Worm (Caenorhabditis elegans) whole organism, L3 larva: ENCODE measurements around the gene ccpp-6.

Source experiments
- ZK546.5 ChIP-seq: sonication (generic microtip); optimal IDR thresholded peaks from 2 replicates; lab custom pipeline; 2017; ENCODE audit warnings: missing biosample characterization, missing genetic modification characterization
- egl-27 ChIP-seq: sonication (generic microtip); optimal IDR thresholded peaks from 4 replicates; lab custom pipeline; 2017; ENCODE audit warnings: missing biosample characterization, missing genetic modification reagents, missing genetic modification characterization
- jun-1 ChIP-seq: fragments of 150-350 bp; optimal IDR thresholded peaks from 2 replicates; lab custom pipeline; 2014; ENCODE audit warnings: missing biosample characterization, missing genetic modification reagents, missing genetic modification characterization
- nhr-77 ChIP-seq: fragments of 150-350 bp; optimal IDR thresholded peaks from 2 replicates; lab custom pipeline; 2014; ENCODE audit warnings: missing biosample characterization, missing genetic modification characterization
- pqm-1 ChIP-seq: fragments of 150-350 bp; optimal IDR thresholded peaks from 2 replicates; lab custom pipeline; 2017; ENCODE audit warnings: missing biosample characterization, missing genetic modification characterization, inconsistent platforms
- unc-62 ChIP-seq: fragments of 150-350 bp; sonication (generic microtip); optimal IDR thresholded peaks from 4 replicates; lab custom pipeline; 2014; ENCODE audit warnings: missing biosample characterization, missing genetic modification reagents, missing genetic modification characterization
- ztf-11 ChIP-seq: fragments of 150-350 bp; optimal IDR thresholded peaks from 2 replicates; lab custom pipeline; 2014; ENCODE audit warnings: missing biosample characterization, missing genetic modification characterization

- TF ChIP-seq ZK546.5 (tag; lab: Kevin White, UChicago) (no peak), ztf-11 (tag; lab: Kevin White, UChicago) (no peak), pqm-1 (peak; percentile 29), jun-1 (tag; lab: Kevin White, UChicago) (peak; percentile 71), nhr-77 (tag; lab: Kevin White, UChicago) (no peak), egl-27 (tag; lab: Kevin White, UChicago) (no peak), unc-62 (no peak)
Observed at ce11 chrII:5389831-5390323, 2.8 kb upstream of the ccpp-6 start, which contains the start of gene ndx-6.
